Fruit fly (Drosophila melanogaster): Measurements from ENCODE around the gene HLH3B.
A peak's percentile ranks its signal among the peaks of the same experiment; 100 is the strongest.

Gene HLH3B

dm6 chrX:2647472-2647883 is 34.0 kb downstream of the HLH3B start (continued):
- TF ChIP-seq Dad (GFP tag; optimal IDR thresholded peaks at IDR 0.05) = peak; percentile 44
- TF ChIP-seq CG16813 (GFP tag; IDR thresholded peaks at IDR 0.05; ENCODE audit: partially characterized antibody) = no peak
- TF ChIP-seq kni (GFP tag; optimal IDR thresholded peaks at IDR 0.05) = peak; percentile 27
- no peak for TF ChIP-seq CkIIα-i1 (GFP tag; IDR thresholded peaks at IDR 0.05)
- no peak for TF ChIP-seq CG30020 (tag; optimal IDR thresholded peaks at IDR 0.05)
- TF ChIP-seq disco-r (GFP tag; optimal IDR thresholded peaks at IDR 0.05) = peak; percentile 51
- peak; percentile 68 for TF ChIP-seq CoRest (tag; optimal IDR thresholded peaks at IDR 0.05)
- peak; percentile 75 for TF ChIP-seq lab (GFP tag; optimal IDR thresholded peaks at IDR 0.05)
- peak; percentile 26 for TF ChIP-seq ewg (GFP tag; optimal IDR thresholded peaks at IDR 0.05)
- peak; percentile 18; the same call in 1 of the 2 replicates for TF ChIP-seq Oaz (GFP tag; IDR thresholded peaks at IDR 0.05)
- no peak for TF ChIP-seq CG3726 (GFP tag; IDR thresholded peaks at IDR 0.05)
- no peak for TF ChIP-seq CG8359 (GFP tag; optimal IDR thresholded peaks at IDR 0.05; ENCODE audit: borderline replicate concordance)
- TF ChIP-seq ken (GFP tag; IDR thresholded peaks at IDR 0.05) = peak; percentile 45; the same call in 1 of the 3 replicates
- no peak for TF ChIP-seq CG10462 (GFP tag; optimal IDR thresholded peaks at IDR 0.05)
- peak; percentile 76 for TF ChIP-seq grau (tag; optimal IDR thresholded peaks at IDR 0.05)
- peak; percentile 22 for TF ChIP-seq Nf-YB (GFP tag; optimal IDR thresholded peaks at IDR 0.05)
- TF ChIP-seq Jarid2 (GFP tag; optimal IDR thresholded peaks at IDR 0.05) = no peak
- 0 out of 3 replicates have a peak, but pooled peaks have one; percentile 61 for TF ChIP-seq zfh1 (GFP tag; IDR thresholded peaks at IDR 0.05)
- TF ChIP-seq dmrt11E (tag; optimal IDR thresholded peaks at IDR 0.05) = peak; percentile 11
- TF ChIP-seq tgo (GFP tag; IDR thresholded peaks at IDR 0.05) = peak; percentile 64; the same call in 2 of the 3 replicates
- no peak for TF ChIP-seq MBD-R2 (GFP tag; IDR thresholded peaks at IDR 0.05)
- TF ChIP-seq CG15696 (tag; optimal IDR thresholded peaks at IDR 0.05) = peak; percentile 0
- peak; percentile 29 for TF ChIP-seq caup (GFP tag; optimal IDR thresholded peaks at IDR 0.05; ENCODE audit: severe bottlenecking)
- peak; percentile 79 for TF ChIP-seq dmrt99B (tag; optimal IDR thresholded peaks at IDR 0.05)
- TF ChIP-seq usp (GFP tag; optimal IDR thresholded peaks at IDR 0.05) = no peak
- peak; percentile 70 for TF ChIP-seq phol (tag; optimal IDR thresholded peaks at IDR 0.05)
- peak; percentile 37 for TF ChIP-seq B-H2 (GFP tag; optimal IDR thresholded peaks at IDR 0.05)
- no peak for TF ChIP-seq CG2116 (GFP tag; optimal IDR thresholded peaks at IDR 0.05)
- peak; percentile 60 for TF ChIP-seq lilli (GFP tag; optimal IDR thresholded peaks at IDR 0.05)
- TF ChIP-seq Kr (GFP tag; optimal IDR thresholded peaks at IDR 0.05) = no peak
- TF ChIP-seq gcm2 (GFP tag; optimal IDR thresholded peaks at IDR 0.05) = no peak
- TF ChIP-seq CG7745 (tag; optimal IDR thresholded peaks at IDR 0.05) = no peak
- no peak for TF ChIP-seq Dip2 (GFP tag; IDR thresholded peaks at IDR 0.05)
- peak; percentile 39 for TF ChIP-seq chn (GFP tag; optimal IDR thresholded peaks at IDR 0.05)
- peak; percentile 50 for TF ChIP-seq CG8388 (GFP tag; optimal IDR thresholded peaks at IDR 0.05)
- TF ChIP-seq CG43689 (GFP tag; IDR thresholded peaks at IDR 0.05) = no peak
- TF ChIP-seq gsb (GFP tag; IDR thresholded peaks at IDR 0.05) = no peak
- no peak for TF ChIP-seq Taf1 (GFP tag; IDR thresholded peaks at IDR 0.05)
- no peak for TF ChIP-seq sima (GFP tag; optimal IDR thresholded peaks at IDR 0.05)
- TF ChIP-seq sens (GFP tag) = peak; percentile 94
- TF ChIP-seq CG34376 (GFP tag; optimal IDR thresholded peaks at IDR 0.05) = no peak
- TF ChIP-seq Nf-YA (GFP tag; IDR thresholded peaks at IDR 0.05) = no peak
- TF ChIP-seq CG14441 (GFP tag; IDR thresholded peaks at IDR 0.05) = peak; percentile 51
- TF ChIP-seq CG8478 (optimal IDR thresholded peaks at IDR 0.05) = no peak
- no peak for TF ChIP-seq HmgD (GFP tag; optimal IDR thresholded peaks at IDR 0.05)
- TF ChIP-seq CG14667 (GFP tag; IDR thresholded peaks at IDR 0.05) = no peak
- no peak for TF ChIP-seq fru (optimal IDR thresholded peaks at IDR 0.05)
- TF ChIP-seq CG4707 (GFP tag; optimal IDR thresholded peaks at IDR 0.05) = no peak
- no peak for TF ChIP-seq nerfin-2 (GFP tag; IDR thresholded peaks at IDR 0.05; ENCODE audit: partially characterized antibody)
- no peak for TF ChIP-seq chinmo (GFP tag; IDR thresholded peaks at IDR 0.05; ENCODE audit: partially characterized antibody)
- peak; percentile 83 for TF ChIP-seq CG12769 (tag; optimal IDR thresholded peaks at IDR 0.05)
- no peak for TF ChIP-seq cas (GFP tag; IDR thresholded peaks at IDR 0.05)
